Worm (Caenorhabditis elegans) whole organism, L1 larva: ENCODE data around the gene ifa-3.

Source experiments
- C04F5.9 ChIP-seq: sonication (generic microtip); optimal IDR thresholded peaks from 2 replicates; lab custom pipeline; 2016; ENCODE audit warnings: missing genetic modification characterization, missing compliant biosample characterization
- C16A3.4 ChIP-seq: fragments of 150-350 bp; optimal IDR thresholded peaks from 2 replicates; lab custom pipeline; 2014; ENCODE audit warnings: missing biosample characterization, missing genetic modification characterization
- C34B4.2 ChIP-seq: sonication (generic microtip); optimal IDR thresholded peaks from 2 replicates; lab custom pipeline; 2017; ENCODE audit warnings: mild to moderate bottlenecking, missing genetic modification characterization, missing compliant biosample characterization
- Y116A8C.19 ChIP-seq: sonication (generic microtip); optimal IDR thresholded peaks from 2 replicates; lab custom pipeline; 2016; ENCODE audit warnings: missing compliant biosample characterization, missing genetic modification characterization, borderline replicate concordance
- alr-1 ChIP-seq: fragments of 200-800 bp; sonication (Bioruptor generic); optimal IDR thresholded peaks from 2 replicates; lab custom pipeline; 2018; ENCODE audit warnings: borderline replicate concordance, mild to moderate bottlenecking, missing genetic modification characterization, missing compliant biosample characterization
- ama-1 ChIP-seq: fragments of 150-350 bp; optimal IDR thresholded peaks from 2 replicates; lab custom pipeline; 2014
- blmp-1 ChIP-seq: fragments of 150-350 bp; optimal IDR thresholded peaks from 2 replicates; lab custom pipeline; 2014; ENCODE audit warnings: missing biosample characterization, missing genetic modification characterization
- ceh-90 ChIP-seq: sonication (generic microtip); optimal IDR thresholded peaks from 2 replicates; lab custom pipeline; 2016; ENCODE audit warnings: missing genetic modification characterization, missing compliant biosample characterization
- ces-1 ChIP-seq: fragments of 150-350 bp; optimal IDR thresholded peaks from 2 replicates; lab custom pipeline; 2014; ENCODE audit warnings: missing biosample characterization, missing genetic modification reagents, missing genetic modification characterization
- dpl-1 ChIP-seq, 3 experiments: fragments of 150-350 bp in 2 of 3; sonication (generic microtip) in 1 of 3; optimal IDR thresholded peaks; 2 replicates each; lab custom pipeline; 2014 to 2017; ENCODE audit warnings: missing biosample characterization in 3 of 3, missing genetic modification characterization in 3 of 3, missing genetic modification reagents in 3 of 3
- dsc-1 ChIP-seq: sonication (generic microtip); optimal IDR thresholded peaks from 2 replicates; lab custom pipeline; 2016; ENCODE audit warnings: mild to moderate bottlenecking, missing genetic modification characterization, missing compliant biosample characterization
- efl-3 ChIP-seq: fragments of 200-800 bp; sonication (Bioruptor generic); optimal IDR thresholded peaks from 2 replicates; lab custom pipeline; 2018; ENCODE audit warnings: mild to moderate bottlenecking, missing genetic modification characterization, missing compliant biosample characterization
- egl-13 ChIP-seq: sonication (generic microtip); optimal IDR thresholded peaks from 2 replicates; lab custom pipeline; 2016; ENCODE audit warnings: missing genotype, missing genetic modification reagents, missing genetic modification characterization, missing compliant biosample characterization
- elt-3 ChIP-seq, 6 experiments: fragments of 150-350 bp in 1 of 6; sonication (generic microtip); optimal IDR thresholded peaks; 2 replicates each; lab custom pipeline; 2017 to 2018; ENCODE audit warnings: missing biosample characterization in 6 of 6, missing genetic modification characterization in 6 of 6, inconsistent platforms in 1 of 6
- fkh-4 ChIP-seq: sonication (generic microtip); optimal IDR thresholded peaks from 2 replicates; lab custom pipeline; 2016; ENCODE audit warnings: missing compliant biosample characterization, missing genetic modification characterization, borderline replicate concordance
- fkh-8 ChIP-seq: sonication (generic microtip); optimal IDR thresholded peaks from 2 replicates; lab custom pipeline; 2016; ENCODE audit warnings: mild to moderate bottlenecking, missing genetic modification characterization, missing compliant biosample characterization
- fos-1 ChIP-seq: fragments of 150-350 bp; optimal IDR thresholded peaks from 2 replicates; lab custom pipeline; 2014; ENCODE audit warnings: missing biosample characterization, missing genetic modification characterization
- grh-1 ChIP-seq: fragments of 200-800 bp; sonication (Bioruptor generic); IDR thresholded peaks from 2 replicates; pipeline ENCODE4 v1.3.6; 2022; ENCODE audit warnings: missing genetic modification reagents, missing genetic modification characterization, missing compliant biosample characterization
- hlh-4 ChIP-seq: sonication (generic microtip); optimal IDR thresholded peaks from 2 replicates; lab custom pipeline; 2016; ENCODE audit warnings: mild to moderate bottlenecking, missing genetic modification characterization, missing compliant biosample characterization
- hpl-2 ChIP-seq: fragments of 150-350 bp; optimal IDR thresholded peaks from 2 replicates; lab custom pipeline; 2014; ENCODE audit warnings: missing biosample characterization, missing genetic modification reagents, missing genetic modification characterization
- jun-1 ChIP-seq: fragments of 150-350 bp; optimal IDR thresholded peaks from 2 replicates; lab custom pipeline; 2014; ENCODE audit warnings: missing biosample characterization, missing genetic modification reagents, missing genetic modification characterization
- lin-13 ChIP-seq: fragments of 150-350 bp; optimal IDR thresholded peaks from 2 replicates; lab custom pipeline; 2014; ENCODE audit warnings: missing biosample characterization, missing genetic modification reagents, missing genetic modification characterization
- lin-15B ChIP-seq: fragments of 150-350 bp; sonication (generic microtip); optimal IDR thresholded peaks from 3 replicates; lab custom pipeline; 2014; ENCODE audit warnings: missing biosample characterization, missing genetic modification characterization
- lin-35 ChIP-seq, 2 experiments: fragments of 150-350 bp; optimal IDR thresholded peaks; 2 replicates each; lab custom pipeline; 2014; ENCODE audit warnings: missing biosample characterization in 2 of 2, missing genetic modification characterization in 2 of 2, missing genetic modification reagents in 2 of 2
- lin-39 ChIP-seq: fragments of 150-350 bp; optimal IDR thresholded peaks from 2 replicates; lab custom pipeline; 2014; ENCODE audit warnings: missing biosample characterization, missing genetic modification reagents, missing genetic modification characterization
- lir-3 ChIP-seq: sonication (generic microtip); optimal IDR thresholded peaks from 2 replicates; lab custom pipeline; 2016; ENCODE audit warnings: mild to moderate bottlenecking, missing genetic modification characterization, moderate library complexity, missing compliant biosample characterization; ENCODE audit not compliant: poor library complexity
- mab-9 ChIP-seq: fragments of 200-800 bp; sonication (Bioruptor generic); IDR thresholded peaks from 2 replicates; pipeline ENCODE4 v1.3.6; 2022; ENCODE audit warnings: missing genetic modification reagents, missing genetic modification characterization, missing compliant biosample characterization
- mef-2 ChIP-seq: fragments of 150-350 bp; optimal IDR thresholded peaks from 2 replicates; lab custom pipeline; 2014; ENCODE audit warnings: missing biosample characterization, missing genetic modification characterization
- nhr-11 ChIP-seq: fragments of 150-350 bp; optimal IDR thresholded peaks from 2 replicates; lab custom pipeline; 2014; ENCODE audit warnings: missing biosample characterization, missing genetic modification characterization
- nhr-12 ChIP-seq: sonication (generic microtip); optimal IDR thresholded peaks from 2 replicates; lab custom pipeline; 2017; ENCODE audit warnings: missing biosample characterization, missing genetic modification characterization
- nhr-19 ChIP-seq: fragments of 200-800 bp; sonication (Bioruptor generic); conservative IDR thresholded peaks from 2 replicates; pipeline ENCODE4 v1.3.6; 2022; ENCODE audit warnings: missing genetic modification characterization, missing compliant biosample characterization
- nhr-237 ChIP-seq: fragments of 150-350 bp; optimal IDR thresholded peaks from 2 replicates; lab custom pipeline; 2014; ENCODE audit warnings: missing biosample characterization, missing genetic modification characterization
- nhr-28 ChIP-seq: fragments of 150-350 bp; optimal IDR thresholded peaks from 2 replicates; lab custom pipeline; 2014; ENCODE audit warnings: missing biosample characterization, missing genetic modification characterization
- nhr-71 ChIP-seq: sonication (generic microtip); optimal IDR thresholded peaks from 2 replicates; lab custom pipeline; 2016; ENCODE audit warnings: mild to moderate bottlenecking, missing genetic modification characterization, moderate library complexity, missing compliant biosample characterization
- nhr-76 ChIP-seq: sonication (generic microtip); optimal IDR thresholded peaks from 2 replicates; lab custom pipeline; 2017; ENCODE audit warnings: missing biosample characterization, missing genetic modification characterization
- nhr-77 ChIP-seq: fragments of 150-350 bp; optimal IDR thresholded peaks from 2 replicates; lab custom pipeline; 2014; ENCODE audit warnings: missing biosample characterization, missing genetic modification characterization
- nhr-85 ChIP-seq: sonication (generic microtip); peaks from one replicate; lab custom pipeline; 2016; ENCODE audit warnings: missing genetic modification characterization, inconsistent platforms, missing compliant biosample characterization
- pag-3 ChIP-seq: sonication (generic microtip); optimal IDR thresholded peaks from 2 replicates; lab custom pipeline; 2017; ENCODE audit warnings: missing genetic modification characterization, mild to moderate bottlenecking, missing compliant biosample characterization, antibody characterized with exemption, borderline replicate concordance; ENCODE audit not compliant: insufficient read depth
- pax-3 ChIP-seq: fragments of 200-800 bp; sonication (Bioruptor generic); optimal IDR thresholded peaks from 2 replicates; lab custom pipeline; 2018; ENCODE audit warnings: mild to moderate bottlenecking, missing genetic modification characterization, moderate library complexity, missing compliant biosample characterization
- pqm-1 ChIP-seq: sonication (generic microtip); optimal IDR thresholded peaks from 3 replicates; lab custom pipeline; 2017; ENCODE audit warnings: missing biosample characterization, missing genetic modification characterization
- snpc-4 ChIP-seq: fragments of 150-350 bp; optimal IDR thresholded peaks from 2 replicates; lab custom pipeline; 2014; ENCODE audit warnings: missing biosample characterization, missing genetic modification characterization
- snu-23 ChIP-seq: sonication (generic microtip); optimal IDR thresholded peaks from 2 replicates; lab custom pipeline; 2016; ENCODE audit warnings: missing genetic modification characterization, missing compliant biosample characterization
- sptf-1 ChIP-seq: fragments of 150-350 bp; optimal IDR thresholded peaks from 2 replicates; lab custom pipeline; 2014; ENCODE audit warnings: missing biosample characterization, missing genetic modification characterization
- swsn-7 ChIP-seq: sonication (generic microtip); optimal IDR thresholded peaks from 2 replicates; lab custom pipeline; 2016; ENCODE audit warnings: missing genetic modification characterization, missing compliant biosample characterization
- unc-62 ChIP-seq: fragments of 150-350 bp; optimal IDR thresholded peaks from 2 replicates; lab custom pipeline; 2014; ENCODE audit warnings: missing biosample characterization, missing genetic modification reagents, missing genetic modification characterization
- unc-86 ChIP-seq: sonication (generic microtip); optimal IDR thresholded peaks from 2 replicates; lab custom pipeline; 2016; ENCODE audit warnings: missing genetic modification characterization, missing compliant biosample characterization
- unc-98 ChIP-seq: fragments of 200-800 bp; sonication (Bioruptor generic); IDR thresholded peaks from 2 replicates; pipeline ENCODE4 v1.3.6; 2022; ENCODE audit warnings: missing genetic modification characterization, missing compliant biosample characterization
- vab-15 ChIP-seq: sonication (generic microtip); optimal IDR thresholded peaks from 2 replicates; lab custom pipeline; 2017; ENCODE audit warnings: missing genotype, mild to moderate bottlenecking, missing genetic modification characterization, missing compliant biosample characterization
- ztf-11 ChIP-seq, 2 experiments: sonication (generic microtip); optimal IDR thresholded peaks; 2 replicates each; lab custom pipeline; 2016 to 2017; ENCODE audit warnings: missing genetic modification characterization in 2 of 2, missing biosample characterization in 1 of 2, missing compliant biosample characterization in 1 of 2
- ztf-4 ChIP-seq: fragments of 150-350 bp; optimal IDR thresholded peaks from 2 replicates; lab custom pipeline; 2014; ENCODE audit warnings: missing biosample characterization, missing genetic modification characterization

ifa-3 gene

DNA sequence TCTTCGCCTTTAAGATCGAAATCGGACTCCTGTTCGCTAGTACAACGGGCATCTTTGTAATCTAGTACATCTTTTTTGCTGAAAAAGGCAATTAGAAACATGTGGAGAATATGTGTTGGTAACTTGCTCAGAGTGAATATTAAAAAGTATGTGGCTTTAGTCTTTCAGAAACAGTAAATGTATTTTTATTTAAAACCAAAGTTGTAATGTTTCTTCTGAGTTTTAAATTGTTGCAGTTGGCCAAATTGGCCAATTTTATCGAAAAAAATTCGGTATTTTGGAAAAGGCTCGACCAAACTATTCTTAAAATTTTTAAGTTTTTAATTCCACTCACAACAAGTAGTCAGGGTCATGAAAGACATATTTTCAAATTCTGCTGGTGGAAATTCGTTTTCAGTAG lies 13.2 kb upstream of the ifa-3 start, which contains the start of gene F52E10.2:
TSS of gene F52E10.2 (minus strand) at position 101 of the 400 bp plus-strand sequence.
- TF ChIP-seq lin-15B (tag; lab: Kevin White, UChicago) (no peak), nhr-11 (no peak), dpl-1 (GFP tag; optimal IDR thresholded peaks at IDR 0.05; lab: Kevin White, UChicago) (no peak), ceh-90 (tag; lab: Kevin White, UChicago) (no peak), egl-13 (tag; lab: Kevin White, UChicago) (no peak), mab-9 (GFP tag; lab: Robert Waterston, UW) (no peak), ces-1 (GFP tag; lab: Kevin White, UChicago) (no peak), unc-98 (GFP tag; lab: Robert Waterston, UW) (no peak)

- TF ChIP-seq unc-98 (GFP tag; lab: Robert Waterston, UW) = no peak
- no peak for TF ChIP-seq fkh-4 (tag; lab: Kevin White, UChicago)
- TF ChIP-seq mef-2 = no peak
- TF ChIP-seq nhr-19 (GFP tag; lab: Robert Waterston, UW) = no peak; the same call in 1 of the 2 replicates
- peak; percentile 35 for TF ChIP-seq swsn-7 (tag; lab: Kevin White, UChicago)
- TF ChIP-seq snpc-4 (tag; lab: Kevin White, UChicago) = no peak
- no peak for TF ChIP-seq C04F5.9
- TF ChIP-seq nhr-77 (tag; lab: Kevin White, UChicago) = no peak
- peak; percentile 36 to 65 (median 63) for TF ChIP-seq dpl-1 (GFP tag; optimal IDR thresholded peaks at IDR 0.05; lab: Kevin White, UChicago)
- no peak for TF ChIP-seq Y116A8C.19 (tag; lab: Kevin White, UChicago)
- no peak for TF ChIP-seq efl-3
- TF ChIP-seq egl-13 (tag; lab: Kevin White, UChicago) = no peak
- TF ChIP-seq dsc-1 (tag; lab: Kevin White, UChicago) = peak; percentile 20
- no peak for TF ChIP-seq C34B4.2
- TF ChIP-seq pax-3 (tag; lab: Kevin White, UChicago) = no peak
- no peak for TF ChIP-seq mab-9 (GFP tag; lab: Robert Waterston, UW)
- no peak for TF ChIP-seq pag-3 (tag; lab: Kevin White, UChicago)
- no peak for TF ChIP-seq lin-39 (tag; lab: Kevin White, UChicago)
- TF ChIP-seq nhr-11 = no peak
- TF ChIP-seq unc-86 (tag; lab: Kevin White, UChicago) = no peak
- TF ChIP-seq nhr-237 = no peak
- no peak for TF ChIP-seq alr-1 (tag; lab: Kevin White, UChicago)
- peak; percentile 49 for TF ChIP-seq snu-23 (GFP tag; lab: Kevin White, UChicago)
- no peak for TF ChIP-seq nhr-12 (tag; lab: Kevin White, UChicago)
- TF ChIP-seq ztf-11 (tag; optimal IDR thresholded peaks at IDR 0.05; lab: Kevin White, UChicago) = no peak
- no peak for TF ChIP-seq sptf-1
- TF ChIP-seq ama-1 = no peak
- TF ChIP-seq fkh-8 = peak; percentile 51
- peak; percentile 48 for TF ChIP-seq nhr-85
- no peak for TF ChIP-seq vab-15 (tag; lab: Kevin White, UChicago)
- TF ChIP-seq elt-3 (tag; optimal IDR thresholded peaks at IDR 0.05; lab: Kevin White, UChicago) = no peak
- no peak for TF ChIP-seq lin-13 (GFP tag; lab: Kevin White, UChicago)
- TF ChIP-seq fos-1 (tag; lab: Kevin White, UChicago) = no peak
- no peak for TF ChIP-seq unc-62 (GFP tag; lab: Kevin White, UChicago)
- TF ChIP-seq ztf-4 = no peak
- no peak for TF ChIP-seq pqm-1
- no peak for TF ChIP-seq hlh-4
- no peak for TF ChIP-seq lir-3 (tag; lab: Kevin White, UChicago)
- peak; percentile 26 to 77 for TF ChIP-seq lin-35 (GFP tag; optimal IDR thresholded peaks at IDR 0.05; lab: Kevin White, UChicago)
- no peak for TF ChIP-seq jun-1 (tag; lab: Kevin White, UChicago)
- no peak for TF ChIP-seq C16A3.4 (tag; lab: Kevin White, UChicago)
- TF ChIP-seq nhr-28 (tag; lab: Kevin White, UChicago) = no peak
- peak; percentile 43 for TF ChIP-seq blmp-1 (tag; lab: Kevin White, UChicago)
- peak; percentile 56 for TF ChIP-seq nhr-71 (tag; lab: Kevin White, UChicago)
- no peak for TF ChIP-seq hpl-2 (GFP tag; lab: Kevin White, UChicago)
- TF ChIP-seq nhr-76 = no peak
- no peak for TF ChIP-seq grh-1 (GFP tag; lab: Robert Waterston, UW)
Measured at ce11 chrX:16275255-16275813, 5.5 kb upstream of the ifa-3 start, which contains the start of gene sdc-1. TSS of gene sdc-1 (plus strand) at chrX:16275763.
